Fruit fly (Drosophila melanogaster): ENCODE measurements around the gene schuy.

The schuy gene

dm6 chr3L:19951035-19951434, 34.9 kb upstream of the schuy start, which contains the start of gene CG32219:
CG32219 (minus strand) TSS chr3L:19951135.
- no peak for TF ChIP-seq vfl (GFP tag; optimal IDR thresholded peaks at IDR 0.05)
- no peak for TF ChIP-seq CG9932 (GFP tag; IDR thresholded peaks at IDR 0.05)
- no peak for TF ChIP-seq NC2β (GFP tag; optimal IDR thresholded peaks at IDR 0.05)
- no peak for TF ChIP-seq Rx (GFP tag; IDR thresholded peaks at IDR 0.05)
- no peak for TF ChIP-seq CG2712 (tag; optimal IDR thresholded peaks at IDR 0.05)
- no peak for TF ChIP-seq CG11560 (tag; IDR thresholded peaks at IDR 0.05)
- TF ChIP-seq CG7839 (tag; optimal IDR thresholded peaks at IDR 0.05) = no peak
- TF ChIP-seq tup (GFP tag; optimal IDR thresholded peaks at IDR 0.05) = no peak
- TF ChIP-seq CG9609 (GFP tag; optimal IDR thresholded peaks at IDR 0.05) = no peak
- TF ChIP-seq Atf3 (GFP tag; optimal IDR thresholded peaks at IDR 0.05) = no peak
- TF ChIP-seq slbo (GFP tag; IDR thresholded peaks at IDR 0.05) = no peak
- no peak for TF ChIP-seq Dfd (GFP tag; optimal IDR thresholded peaks at IDR 0.05)
- TF ChIP-seq CG42726 (GFP tag; IDR thresholded peaks at IDR 0.05; ENCODE audit: partially characterized antibody) = no peak
- no peak for TF ChIP-seq jigr1 (GFP tag; IDR thresholded peaks at IDR 0.05)
- no peak for TF ChIP-seq E2f2 (GFP tag; IDR thresholded peaks at IDR 0.05)

- TF ChIP-seq Dll (GFP tag; IDR thresholded peaks at IDR 0.05; ENCODE audit: partially characterized antibody) = no peak
- TF ChIP-seq CG31441 (GFP tag; IDR thresholded peaks at IDR 0.05) = no peak
- TF ChIP-seq tx (GFP tag; optimal IDR thresholded peaks at IDR 0.05) = no peak
- no peak for TF ChIP-seq Sin3A (optimal IDR thresholded peaks at IDR 0.05)
- no peak for TF ChIP-seq Sry-δ (GFP tag; optimal IDR thresholded peaks at IDR 0.05)
- no peak for TF ChIP-seq tio (GFP tag; optimal IDR thresholded peaks at IDR 0.05)
- TF ChIP-seq CG13624 (GFP tag; optimal IDR thresholded peaks at IDR 0.05) = no peak
- TF ChIP-seq croc (GFP tag; conservative IDR thresholded peaks at IDR 0.05) = no peak
- no peak for TF ChIP-seq hth (optimal IDR thresholded peaks at IDR 0.05)
- TF ChIP-seq Rfx (GFP tag; IDR thresholded peaks at IDR 0.05) = no peak
- TF ChIP-seq CG3163 (GFP tag; optimal IDR thresholded peaks at IDR 0.05) = no peak
- TF ChIP-seq CG30403 (GFP tag; optimal IDR thresholded peaks at IDR 0.05) = no peak
- TF ChIP-seq BtbVII (GFP tag; optimal IDR thresholded peaks at IDR 0.05) = no peak
- TF ChIP-seq Dad (GFP tag; optimal IDR thresholded peaks at IDR 0.05) = no peak
Observed at dm6 chr3L:19951868-19952267, 34.0 kb upstream of the schuy start, which contains the start of gene CG34258. CG34258 (minus strand) TSS chr3L:19951968.

- TF ChIP-seq bowl (GFP tag; IDR thresholded peaks at IDR 0.05) (no peak), cg (GFP tag; optimal IDR thresholded peaks at IDR 0.05) (no peak), gfzf (GFP tag; optimal IDR thresholded peaks at IDR 0.05) (no peak), CG7839 (tag; optimal IDR thresholded peaks at IDR 0.05) (no peak), vfl (GFP tag; optimal IDR thresholded peaks at IDR 0.05) (no peak), nmo (GFP tag; optimal IDR thresholded peaks at IDR 0.05) (no peak), CG10267 (tag; optimal IDR thresholded peaks at IDR 0.05) (no peak), dmrt99B (tag; optimal IDR thresholded peaks at IDR 0.05) (no peak), CG5180 (GFP tag; optimal IDR thresholded peaks at IDR 0.05) (no peak), crol (GFP tag; IDR thresholded peaks at IDR 0.05) (no peak), ewg (GFP tag; optimal IDR thresholded peaks at IDR 0.05) (no peak), kah (GFP tag; optimal IDR thresholded peaks at IDR 0.05) (no peak), sens-2 (GFP tag; IDR thresholded peaks at IDR 0.05) (no peak), CG10462 (GFP tag; optimal IDR thresholded peaks at IDR 0.05) (no peak), CG2199 (GFP tag; IDR thresholded peaks at IDR 0.05) (no peak)
Observed at dm6 chr3L:19952690-19953089, 33.2 kb upstream of the schuy start, which contains the start of gene CG33710. CG33710 (minus strand) TSS chr3L:19952790.

All from whole organism, embryonic.